Worm (Caenorhabditis elegans): ENCODE measurements around the gene flh-2.
A peak's percentile ranks its signal among the peaks of the same experiment; 100 is the strongest.

ce11 chrIII:4950345-4950744, 1.6 kb upstream of the flh-2 start:
- TF ChIP-seq ama-1 (optimal IDR thresholded peaks at IDR 0.05) (no peak), dpl-1 (GFP tag; optimal IDR thresholded peaks at IDR 0.05) (peak; percentile 5 to 34 (median 31)), efl-1 (optimal IDR thresholded peaks at IDR 0.05) (peak; percentile 40 to 48), efl-1 (GFP tag; optimal IDR thresholded peaks at IDR 0.05 in 1 of 2) (peak in 1 of 2 experiments; percentile 31), skn-1 (tag; optimal IDR thresholded peaks at IDR 0.05) (no peak), elt-3 (tag; optimal IDR thresholded peaks at IDR 0.05) (no peak)

Measured in whole organism, L1 larva.